Worm (Caenorhabditis elegans): Measurements from ENCODE around the gene uda-1.
A peak's percentile ranks its signal among the peaks of the same experiment; 100 is the strongest.

Gene uda-1

DNA sequence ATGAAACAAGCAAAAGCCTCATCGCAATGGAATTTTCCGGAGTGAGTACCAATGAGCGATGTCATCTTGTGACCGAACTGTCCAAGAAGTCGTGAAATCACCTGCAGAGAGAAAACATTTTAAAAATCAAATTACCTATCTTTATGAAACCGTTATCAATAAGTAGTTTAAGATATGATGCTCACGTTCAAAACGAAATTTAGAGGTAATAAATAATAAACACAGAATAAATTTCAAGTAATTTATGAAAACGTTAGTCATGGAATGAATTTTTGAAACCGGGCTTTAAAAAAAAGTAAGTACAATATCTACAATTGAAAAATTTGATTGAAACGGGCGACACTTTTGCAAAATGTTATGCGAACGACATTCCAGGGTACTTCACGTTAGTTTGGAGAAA lies 16.9 kb upstream of the uda-1 start, which contains the start of gene C27H6.8:
Gene C27H6.8 (minus strand): TSS at position 101 of the 400 bp plus-strand sequence.
- TF ChIP-seq cog-1 (tag; optimal IDR thresholded peaks at IDR 0.05): no peak
- TF ChIP-seq ztf-23 (GFP tag; IDR thresholded peaks at IDR 0.05): no peak
- TF ChIP-seq ztf-29 (GFP tag; IDR thresholded peaks at IDR 0.05): no peak
- TF ChIP-seq klf-2 (GFP tag; conservative IDR thresholded peaks at IDR 0.05): no peak
- no peak for TF ChIP-seq med-1 (GFP tag; optimal IDR thresholded peaks at IDR 0.05; ENCODE audit: insufficient read depth)
- no peak for TF ChIP-seq flt-1 (GFP tag; IDR thresholded peaks at IDR 0.05)
- no peak for TF ChIP-seq T22C8.4 (GFP tag; IDR thresholded peaks at IDR 0.05)
- TF ChIP-seq tab-1 (GFP tag; IDR thresholded peaks at IDR 0.05): no peak
- no peak for TF ChIP-seq ref-1 (GFP tag; conservative IDR thresholded peaks at IDR 0.05)

DNA sequence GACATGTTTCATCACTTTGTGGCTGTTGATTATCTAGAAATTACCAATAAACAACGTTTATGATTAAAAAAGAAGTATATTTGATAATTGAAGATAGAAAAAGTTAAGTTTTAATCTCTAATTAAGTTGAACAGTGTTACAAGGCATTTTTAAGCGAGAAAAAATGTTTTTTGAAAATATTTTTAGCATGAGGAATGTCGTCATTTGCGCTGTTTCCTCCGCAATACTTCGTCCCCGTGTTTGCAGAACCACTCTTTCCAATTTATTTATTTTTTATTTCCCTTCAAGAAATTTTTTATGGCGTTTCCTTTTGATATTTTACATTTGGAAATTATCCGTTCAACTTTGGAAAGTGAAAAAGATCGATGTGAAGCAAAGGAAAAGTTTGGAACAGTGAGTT lies 12.9 kb upstream of the uda-1 start, which contains the start of the genes rde-1 and trpp-6:
Gene rde-1 (minus strand): TSS at position 33 of the 400 bp plus-strand sequence.
Gene trpp-6 (plus strand): TSS at position 286 of the 400 bp plus-strand sequence.
- TF ChIP-seq med-1 (GFP tag; optimal IDR thresholded peaks at IDR 0.05; ENCODE audit: insufficient read depth) (no peak), T22C8.4 (GFP tag; IDR thresholded peaks at IDR 0.05) (no peak), ref-1 (GFP tag; conservative IDR thresholded peaks at IDR 0.05) (no peak), klf-2 (GFP tag; conservative IDR thresholded peaks at IDR 0.05) (no peak), flt-1 (GFP tag; IDR thresholded peaks at IDR 0.05) (no peak), ztf-29 (GFP tag; IDR thresholded peaks at IDR 0.05) (no peak), tab-1 (GFP tag; IDR thresholded peaks at IDR 0.05) (no peak), ztf-23 (GFP tag; IDR thresholded peaks at IDR 0.05) (no peak), cog-1 (tag; optimal IDR thresholded peaks at IDR 0.05) (no peak)

DNA sequence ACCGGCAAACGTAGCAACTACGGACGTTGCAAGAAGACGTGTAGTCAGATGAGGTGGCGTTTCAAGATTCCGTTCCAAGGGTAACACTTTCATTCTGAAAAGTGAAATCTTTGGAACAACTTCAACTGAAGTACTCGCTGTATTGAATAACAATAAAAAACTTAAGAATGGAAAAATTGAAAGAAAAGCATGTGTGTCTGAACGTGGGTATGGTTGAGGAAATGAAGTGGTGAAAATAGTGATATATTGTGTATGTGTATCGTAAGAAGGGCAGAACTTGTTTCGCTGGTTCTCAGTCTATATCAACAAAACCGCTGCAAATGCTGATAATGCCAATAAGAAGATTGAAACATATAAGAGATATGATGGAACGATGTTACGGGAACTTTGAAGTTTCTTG lies 8.8 kb upstream of the uda-1 start, which contains the start of gene K08H10.6:
Gene K08H10.6 (minus strand): TSS at position 101 of the 400 bp plus-strand sequence.
- no peak for TF ChIP-seq klf-2 (GFP tag; conservative IDR thresholded peaks at IDR 0.05)
- no peak for TF ChIP-seq ref-1 (GFP tag; conservative IDR thresholded peaks at IDR 0.05)
- no peak for TF ChIP-seq med-1 (GFP tag; optimal IDR thresholded peaks at IDR 0.05; ENCODE audit: insufficient read depth)
- no peak for TF ChIP-seq ztf-23 (GFP tag; IDR thresholded peaks at IDR 0.05)
- no peak for TF ChIP-seq flt-1 (GFP tag; IDR thresholded peaks at IDR 0.05)
- TF ChIP-seq cog-1 (tag; optimal IDR thresholded peaks at IDR 0.05): no peak
- TF ChIP-seq ztf-29 (GFP tag; IDR thresholded peaks at IDR 0.05): no peak
- no peak for TF ChIP-seq T22C8.4 (GFP tag; IDR thresholded peaks at IDR 0.05)
- no peak for TF ChIP-seq tab-1 (GFP tag; IDR thresholded peaks at IDR 0.05)

DNA sequence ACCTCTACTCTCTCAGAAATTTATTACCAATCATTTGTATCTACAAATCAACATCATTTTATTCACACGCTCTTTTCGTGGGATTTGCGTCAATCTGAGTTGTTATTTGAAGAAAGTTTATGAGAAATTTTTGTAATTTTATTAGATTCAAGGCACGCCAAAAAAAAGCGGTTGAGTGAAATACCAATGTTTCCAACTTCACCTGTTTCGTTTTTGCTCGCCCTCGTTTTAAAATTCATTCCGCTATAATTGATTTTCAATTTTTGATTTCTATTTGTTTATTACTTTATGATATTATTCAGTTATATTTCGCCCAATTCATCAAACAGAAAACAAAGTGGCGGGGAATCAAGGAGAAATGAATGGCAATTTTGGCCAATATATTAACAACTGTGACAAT lies 3.8 kb upstream of the uda-1 start, which contains the start of gene K08H10.10:
Gene K08H10.10 (plus strand): TSS at position 301 of the 400 bp plus-strand sequence.
- no peak for TF ChIP-seq klf-2 (GFP tag; conservative IDR thresholded peaks at IDR 0.05)
- TF ChIP-seq cog-1 (tag; optimal IDR thresholded peaks at IDR 0.05): no peak
- TF ChIP-seq ref-1 (GFP tag; conservative IDR thresholded peaks at IDR 0.05): no peak
- no peak for TF ChIP-seq flt-1 (GFP tag; IDR thresholded peaks at IDR 0.05)
- no peak for TF ChIP-seq ztf-29 (GFP tag; IDR thresholded peaks at IDR 0.05)

DNA sequence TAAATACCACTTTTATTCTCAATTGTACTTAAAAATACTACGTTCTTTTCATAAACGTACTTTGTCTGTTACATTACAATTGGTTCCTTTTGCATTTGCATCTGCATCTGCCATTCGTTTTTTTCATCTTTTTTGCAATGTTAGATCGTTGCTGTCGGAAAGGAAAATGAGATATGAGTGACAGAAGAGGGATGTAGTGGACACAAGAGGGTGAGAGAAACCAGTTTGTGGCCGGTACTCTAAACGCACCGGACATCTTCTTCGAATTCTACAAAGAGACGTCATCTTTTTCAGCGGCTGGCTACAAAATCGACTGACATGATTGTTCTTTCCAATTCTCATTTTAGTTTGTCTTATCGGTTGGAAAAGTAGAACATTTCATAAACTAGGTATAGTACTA lies 1.8 kb upstream of the uda-1 start:
- TF ChIP-seq cog-1 (tag; optimal IDR thresholded peaks at IDR 0.05): no peak
- no peak for TF ChIP-seq T22C8.4 (GFP tag; IDR thresholded peaks at IDR 0.05)
- no peak for TF ChIP-seq klf-2 (GFP tag; conservative IDR thresholded peaks at IDR 0.05)
- TF ChIP-seq ztf-29 (GFP tag; IDR thresholded peaks at IDR 0.05): no peak
- no peak for TF ChIP-seq ztf-23 (GFP tag; IDR thresholded peaks at IDR 0.05)
- TF ChIP-seq ref-1 (GFP tag; conservative IDR thresholded peaks at IDR 0.05): no peak
- TF ChIP-seq flt-1 (GFP tag; IDR thresholded peaks at IDR 0.05): no peak
- TF ChIP-seq tab-1 (GFP tag; IDR thresholded peaks at IDR 0.05): no peak
- no peak for TF ChIP-seq med-1 (GFP tag; optimal IDR thresholded peaks at IDR 0.05; ENCODE audit: insufficient read depth)

DNA sequence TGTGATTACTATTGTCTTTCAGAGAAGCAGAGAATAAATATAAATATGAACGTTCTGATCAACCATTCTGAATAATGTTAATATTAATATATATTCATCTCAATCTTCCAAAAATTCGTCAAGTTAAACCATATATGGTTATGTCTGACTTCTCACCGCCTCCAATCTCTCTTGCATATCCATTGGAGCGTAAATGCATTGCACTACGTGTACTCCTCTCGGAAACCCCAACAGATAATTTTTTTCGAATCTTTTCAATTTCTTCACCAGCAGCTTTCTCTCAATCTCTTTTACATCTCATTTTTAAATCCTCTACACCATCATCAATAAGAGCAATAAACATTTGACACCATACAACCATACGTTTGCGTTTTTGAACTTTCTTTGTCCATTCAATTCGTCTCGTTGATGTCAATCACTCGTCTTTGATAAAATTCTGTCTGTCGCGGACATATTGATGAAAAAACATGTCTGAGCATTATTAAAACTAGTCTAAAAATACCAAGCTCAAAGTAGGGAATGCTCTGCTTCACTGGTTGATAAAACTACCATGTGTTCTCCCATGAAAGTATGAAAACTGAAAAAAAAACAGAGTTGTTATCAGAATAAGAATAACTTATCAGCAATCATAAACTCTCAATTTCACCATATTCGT lies 1.1 kb upstream of the uda-1 start:
- TF ChIP-seq ztf-29 (GFP tag; IDR thresholded peaks at IDR 0.05) (no peak), ztf-23 (GFP tag; IDR thresholded peaks at IDR 0.05) (0 out of 2 replicates have a peak, but pooled peaks have one; percentile 21)

DNA sequence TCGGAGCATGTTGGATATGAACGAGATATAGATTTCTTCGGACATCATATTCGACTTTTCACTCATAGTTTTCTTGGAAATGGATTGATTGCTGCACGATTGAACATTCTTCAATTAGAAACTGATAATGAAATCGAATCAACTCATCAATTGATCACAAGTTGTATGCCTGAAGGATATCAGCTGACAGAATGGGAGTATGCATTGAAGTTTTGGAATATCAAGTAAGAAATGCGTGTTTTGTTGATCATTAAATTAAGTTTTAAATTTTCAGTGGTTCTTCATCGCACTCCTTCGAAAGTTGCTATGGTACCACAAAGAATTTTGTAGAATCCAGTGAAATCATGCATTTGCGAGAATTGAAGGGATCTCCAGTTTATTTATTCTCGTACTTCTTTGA lies 1.8 kb downstream of the uda-1 start:
- TF ChIP-seq ztf-29 (GFP tag; IDR thresholded peaks at IDR 0.05) (no peak), klf-2 (GFP tag; conservative IDR thresholded peaks at IDR 0.05) (no peak), med-1 (GFP tag; optimal IDR thresholded peaks at IDR 0.05; ENCODE audit: insufficient read depth) (no peak), cog-1 (tag; optimal IDR thresholded peaks at IDR 0.05) (no peak), tab-1 (GFP tag; IDR thresholded peaks at IDR 0.05) (no peak), T22C8.4 (GFP tag; IDR thresholded peaks at IDR 0.05) (no peak), ztf-23 (GFP tag; IDR thresholded peaks at IDR 0.05) (no peak), ref-1 (GFP tag; conservative IDR thresholded peaks at IDR 0.05) (no peak), flt-1 (GFP tag; IDR thresholded peaks at IDR 0.05) (no peak)

DNA sequence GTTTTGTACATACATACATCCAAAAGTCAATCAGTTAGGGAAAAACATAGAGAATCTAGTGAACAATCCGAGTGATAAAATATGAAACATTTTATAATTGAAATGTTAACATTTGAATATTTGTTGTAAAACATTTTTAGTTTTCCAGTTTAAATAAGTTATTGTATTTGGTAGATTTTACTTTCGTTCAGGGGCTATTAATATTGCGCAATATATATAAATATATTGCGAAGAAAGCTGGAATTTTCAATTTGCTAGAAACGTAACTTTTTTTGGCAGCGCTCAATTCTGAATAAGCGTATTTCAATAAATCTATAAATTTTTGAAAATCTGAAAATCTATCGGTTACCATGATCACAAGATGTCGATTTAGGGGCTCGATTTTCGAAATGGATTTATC lies 2.9 kb downstream of the uda-1 start:
- no peak for TF ChIP-seq T22C8.4 (GFP tag; IDR thresholded peaks at IDR 0.05)
- TF ChIP-seq ztf-29 (GFP tag; IDR thresholded peaks at IDR 0.05): no peak
- TF ChIP-seq cog-1 (tag; optimal IDR thresholded peaks at IDR 0.05): no peak
- no peak for TF ChIP-seq ref-1 (GFP tag; conservative IDR thresholded peaks at IDR 0.05)
- no peak for TF ChIP-seq klf-2 (GFP tag; conservative IDR thresholded peaks at IDR 0.05)
- no peak for TF ChIP-seq flt-1 (GFP tag; IDR thresholded peaks at IDR 0.05)
- TF ChIP-seq med-1 (GFP tag; optimal IDR thresholded peaks at IDR 0.05; ENCODE audit: insufficient read depth): no peak
- no peak for TF ChIP-seq tab-1 (GFP tag; IDR thresholded peaks at IDR 0.05)
- TF ChIP-seq ztf-23 (GFP tag; IDR thresholded peaks at IDR 0.05): no peak

DNA sequence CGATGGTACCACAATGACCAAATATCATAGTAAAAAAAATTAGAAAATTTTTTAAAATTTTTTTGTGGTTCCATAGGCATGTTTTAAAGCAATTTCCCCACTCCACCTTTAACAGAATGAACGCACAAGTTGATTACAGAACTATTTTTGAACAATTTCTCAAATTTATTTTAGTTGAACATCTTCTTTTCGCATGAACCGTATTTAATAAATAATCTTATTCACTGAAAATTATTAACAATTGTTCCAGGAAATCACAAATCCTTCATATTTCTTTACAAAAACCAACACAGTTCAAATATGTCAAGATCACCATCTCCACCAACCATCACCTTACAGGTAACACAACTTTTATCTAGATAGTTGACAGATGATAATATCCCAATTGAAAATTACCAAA lies 7.1 kb downstream of the uda-1 start, which contains the start of gene lea-1:
Gene lea-1 (plus strand): TSS at position 301 of the 400 bp plus-strand sequence.
- no peak for TF ChIP-seq ztf-23 (GFP tag; IDR thresholded peaks at IDR 0.05)
- no peak for TF ChIP-seq klf-2 (GFP tag; conservative IDR thresholded peaks at IDR 0.05)
- TF ChIP-seq flt-1 (GFP tag; IDR thresholded peaks at IDR 0.05): no peak
- TF ChIP-seq ztf-29 (GFP tag; IDR thresholded peaks at IDR 0.05): no peak
- TF ChIP-seq tab-1 (GFP tag; IDR thresholded peaks at IDR 0.05): no peak
- no peak for TF ChIP-seq cog-1 (tag; optimal IDR thresholded peaks at IDR 0.05)
- no peak for TF ChIP-seq ref-1 (GFP tag; conservative IDR thresholded peaks at IDR 0.05)
- no peak for TF ChIP-seq med-1 (GFP tag; optimal IDR thresholded peaks at IDR 0.05; ENCODE audit: insufficient read depth)
- no peak for TF ChIP-seq T22C8.4 (GFP tag; IDR thresholded peaks at IDR 0.05)

Data from whole organism, midembryonic.